Fruit fly (Drosophila melanogaster): Measurements from ENCODE around the gene Mettl14.

dm6 chr2L:8294043-8294442 lies 14.2 kb upstream of the Mettl14 start:
- no peak for TF ChIP-seq Sox15 (GFP tag; optimal IDR thresholded peaks at IDR 0.05)
- no peak for TF ChIP-seq CG3919 (GFP tag; optimal IDR thresholded peaks at IDR 0.05)
- no peak for TF ChIP-seq Sox102F (GFP tag; optimal IDR thresholded peaks at IDR 0.05)
- no peak for TF ChIP-seq Eip75B (GFP tag; optimal IDR thresholded peaks at IDR 0.05)
- TF ChIP-seq CG6276 (GFP tag; optimal IDR thresholded peaks at IDR 0.05) = no peak
- no peak for TF ChIP-seq CG3032 (tag; optimal IDR thresholded peaks at IDR 0.05)
- TF ChIP-seq net (GFP tag; optimal IDR thresholded peaks at IDR 0.05) = no peak
- no peak for TF ChIP-seq Hr39 (GFP tag; optimal IDR thresholded peaks at IDR 0.05)
- no peak for TF ChIP-seq ss (GFP tag; optimal IDR thresholded peaks at IDR 0.05)
- TF ChIP-seq achi (GFP tag; optimal IDR thresholded peaks at IDR 0.05) = no peak
- no peak for TF ChIP-seq CG1621 (tag; optimal IDR thresholded peaks at IDR 0.05)
- TF ChIP-seq pdm3 (GFP tag; optimal IDR thresholded peaks at IDR 0.05) = no peak
- TF ChIP-seq fd59A (GFP tag; optimal IDR thresholded peaks at IDR 0.05) = no peak
- no peak for TF ChIP-seq esn (GFP tag; optimal IDR thresholded peaks at IDR 0.05)

All from whole organism, prepupa.